Worm (Caenorhabditis elegans) whole organism, L4 larva: Measurements from ENCODE around the gene F11A5.5.

Experiments used
- T20F7.1 ChIP-seq: fragments of 200-800 bp; sonication (Bioruptor generic); optimal IDR thresholded peaks from 2 replicates; lab custom pipeline; 2018; ENCODE audit warnings: mild to moderate bottlenecking, missing genetic modification characterization, missing compliant biosample characterization
- Y5F2A.4 ChIP-seq: fragments of 200-800 bp; sonication (Bioruptor generic); optimal IDR thresholded peaks from 2 replicates; lab custom pipeline; 2018; ENCODE audit warnings: mild to moderate bottlenecking, missing genetic modification characterization, missing compliant biosample characterization
- ama-1 ChIP-seq: fragments of 150-350 bp; optimal IDR thresholded peaks from 2 replicates; lab custom pipeline; 2014; ENCODE audit warnings: inconsistent platforms, mixed read lengths
- ceh-32 ChIP-seq: sonication (generic microtip); optimal IDR thresholded peaks from 2 replicates; lab custom pipeline; 2016; ENCODE audit warnings: mild to moderate bottlenecking, missing genetic modification characterization, missing compliant biosample characterization; ENCODE audit not compliant: poor library complexity
- ctbp-1 ChIP-seq: fragments of 200-800 bp; sonication (Bioruptor generic); IDR thresholded peaks from 2 replicates; pipeline ENCODE4 v1.3.6; 2022; ENCODE audit warnings: missing genetic modification reagents, missing genetic modification characterization, missing compliant biosample characterization
- dmd-8 ChIP-seq: fragments of 200-800 bp; sonication (Bioruptor generic); IDR thresholded peaks from 2 replicates; pipeline ENCODE4 v1.3.6; 2022; ENCODE audit warnings: missing genetic modification characterization, missing compliant biosample characterization
- dmd-9 ChIP-seq: fragments of 200-800 bp; sonication (Bioruptor generic); IDR thresholded peaks from 2 replicates; pipeline ENCODE4 v1.3.6; 2022; ENCODE audit warnings: missing genetic modification reagents, missing genetic modification characterization, missing compliant biosample characterization
- egl-27 ChIP-seq: sonication (generic microtip); optimal IDR thresholded peaks from 3 replicates; lab custom pipeline; 2017; ENCODE audit warnings: missing biosample characterization, missing genetic modification reagents, missing genetic modification characterization
- lin-39 ChIP-seq: fragments of 150-350 bp; optimal IDR thresholded peaks from 2 replicates; lab custom pipeline; 2014; ENCODE audit warnings: missing biosample characterization, missing genetic modification reagents, missing genetic modification characterization
- nhr-48 ChIP-seq: sonication (generic microtip); optimal IDR thresholded peaks from 2 replicates; lab custom pipeline; 2016; ENCODE audit warnings: mild to moderate bottlenecking, missing genetic modification characterization, missing compliant biosample characterization
- nhr-76 ChIP-seq: fragments of 150-350 bp; optimal IDR thresholded peaks from 2 replicates; lab custom pipeline; 2014; ENCODE audit warnings: missing biosample characterization, missing genetic modification characterization
- skn-1 ChIP-seq: fragments of 150-350 bp; optimal IDR thresholded peaks from 2 replicates; lab custom pipeline; 2014; ENCODE audit warnings: missing biosample characterization, missing genetic modification characterization
- snpc-4 ChIP-seq: fragments of 150-350 bp; optimal IDR thresholded peaks from 2 replicates; lab custom pipeline; 2014; ENCODE audit warnings: missing biosample characterization, missing genetic modification characterization
- zip-2 ChIP-seq: fragments of 150-350 bp; optimal IDR thresholded peaks from 2 replicates; lab custom pipeline; 2014; ENCODE audit warnings: missing biosample characterization, missing genetic modification characterization

- TF ChIP-seq egl-27 (no peak), zip-2 (no peak), skn-1 (tag; lab: Kevin White, UChicago) (no peak), nhr-76 (tag; lab: Kevin White, UChicago) (no peak), dmd-8 (GFP tag; lab: Robert Waterston, UW) (no peak), nhr-48 (no peak), ceh-32 (tag; lab: Kevin White, UChicago) (no peak), dmd-9 (GFP tag; lab: Robert Waterston, UW) (no peak), ctbp-1 (GFP tag; lab: Robert Waterston, UW) (no peak), snpc-4 (tag; lab: Kevin White, UChicago) (no peak), lin-39 (no peak), ama-1 (lab: Kevin White, UChicago) (no peak), Y5F2A.4 (GFP tag; lab: Kevin White, UChicago) (no peak), T20F7.1 (GFP tag; lab: Kevin White, UChicago) (no peak)
These were observed 4.5 kb downstream of the F11A5.5 start, which contains the start of gene F11A5.18 for ce11 chrV:16202618-16203017.
